Fruit fly (Drosophila melanogaster): ENCODE measurements around the gene Sfp36F.
A peak's percentile ranks its signal among the peaks of the same experiment; 100 is the strongest.

Sfp36F gene

DNA sequence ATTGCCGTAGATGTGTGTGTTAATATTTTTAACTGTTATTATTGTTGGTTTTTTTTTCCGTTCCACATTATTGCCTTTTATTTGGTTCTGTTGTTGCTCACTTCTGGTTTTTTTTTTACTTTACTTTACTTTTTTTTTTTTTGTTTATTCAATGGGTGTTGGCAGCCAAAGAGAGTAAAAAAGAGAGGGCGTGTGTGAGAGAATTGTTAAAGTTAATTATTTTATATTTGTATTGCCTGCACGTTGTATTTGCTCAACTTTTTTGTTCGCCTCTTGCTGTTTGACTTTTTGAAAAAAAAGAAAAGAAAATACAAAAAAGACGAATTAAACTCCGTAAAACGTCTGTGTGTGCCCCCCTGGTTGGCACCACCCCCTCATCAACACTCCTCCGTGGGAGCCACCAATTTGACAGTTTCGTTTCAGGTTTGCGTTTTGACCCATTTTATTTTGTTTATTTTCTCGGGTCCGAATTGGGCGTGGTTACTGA, 35.3 kb downstream of the Sfp36F start:
- TF ChIP-seq sqz (GFP tag; optimal IDR thresholded peaks at IDR 0.05) (peak; percentile 90), lmd (GFP tag; IDR thresholded peaks at IDR 0.05) (no peak), Oaz (GFP tag; IDR thresholded peaks at IDR 0.05) (no peak), CG18011 (GFP tag; optimal IDR thresholded peaks at IDR 0.05) (no peak), CG2199 (GFP tag; IDR thresholded peaks at IDR 0.05) (0 out of 3 replicates have a peak, but pooled peaks have one; percentile 56), wdn (GFP tag; IDR thresholded peaks at IDR 0.05) (0 out of 2 replicates have a peak, but pooled peaks have one; percentile 19), Trl (optimal IDR thresholded peaks at IDR 0.05) (peak; percentile 19 to 60), Trl (GFP tag; optimal IDR thresholded peaks at IDR 0.05) (no peak), Atf-2 (GFP tag; optimal IDR thresholded peaks at IDR 0.05) (no peak), pfk (GFP tag; optimal IDR thresholded peaks at IDR 0.05) (no peak), ATbp (GFP tag; optimal IDR thresholded peaks at IDR 0.05) (peak; percentile 54), lov (optimal IDR thresholded peaks at IDR 0.05) (no peak), lov (GFP tag; IDR thresholded peaks at IDR 0.05) (0 out of 3 replicates have a peak, but pooled peaks have one; percentile 8), fru (optimal IDR thresholded peaks at IDR 0.05) (no peak), Bteb2 (GFP tag; optimal IDR thresholded peaks at IDR 0.05) (no peak), klu (GFP tag; IDR thresholded peaks at IDR 0.05) (peak; percentile 8; the same call in 1 of the 2 replicates), CG3995 (GFP tag; optimal IDR thresholded peaks at IDR 0.05) (peak; percentile 5), CG9727 (GFP tag; optimal IDR thresholded peaks at IDR 0.05) (no peak), ham (GFP tag; IDR thresholded peaks at IDR 0.05) (no peak), CG3281 (GFP tag; optimal IDR thresholded peaks at IDR 0.05) (peak; percentile 9), CHES-1-like (GFP tag; optimal IDR thresholded peaks at IDR 0.05) (no peak), Six4 (GFP tag; optimal IDR thresholded peaks at IDR 0.05) (no peak), corto (GFP tag; optimal IDR thresholded peaks at IDR 0.05) (peak; percentile 28), her (GFP tag; optimal IDR thresholded peaks at IDR 0.05) (no peak), lab (GFP tag; optimal IDR thresholded peaks at IDR 0.05) (peak; percentile 49), amos (GFP tag; IDR thresholded peaks at IDR 0.05; ENCODE audit: partially characterized antibody) (no peak), az2 (GFP tag; optimal IDR thresholded peaks at IDR 0.05) (no peak), CG2712 (tag; optimal IDR thresholded peaks at IDR 0.05) (no peak), Hr39 (optimal IDR thresholded peaks at IDR 0.05) (no peak), Tbp (GFP tag; optimal IDR thresholded peaks at IDR 0.05) (no peak), zfh2 (GFP tag; optimal IDR thresholded peaks at IDR 0.05) (no peak), Asciz (GFP tag; optimal IDR thresholded peaks at IDR 0.05) (peak; percentile 59), Blimp-1 (GFP tag; optimal IDR thresholded peaks at IDR 0.05) (peak; percentile 34), CG12299 (tag; optimal IDR thresholded peaks at IDR 0.05) (no peak), Ada2b (GFP tag; IDR thresholded peaks at IDR 0.05) (no peak), bsh (GFP tag; optimal IDR thresholded peaks at IDR 0.05) (peak in 1 of 2 experiments; percentile 37), CG17359 (tag; optimal IDR thresholded peaks at IDR 0.05) (peak; percentile 34), ci (GFP tag; IDR thresholded peaks at IDR 0.05) (0 out of 3 replicates have a peak, but pooled peaks have one; percentile 22), Vsx1 (GFP tag; optimal IDR thresholded peaks at IDR 0.05) (peak; percentile 44), kni (GFP tag; optimal IDR thresholded peaks at IDR 0.05) (peak; percentile 85), lbe (GFP tag; optimal IDR thresholded peaks at IDR 0.05) (peak; percentile 53), CG2678 (tag; optimal IDR thresholded peaks at IDR 0.05) (peak; percentile 30), CG10431 (GFP tag; optimal IDR thresholded peaks at IDR 0.05) (peak; percentile 35), CG9215 (GFP tag; IDR thresholded peaks at IDR 0.05) (no peak), Nf-YC (tag; optimal IDR thresholded peaks at IDR 0.05) (no peak), Dip2 (GFP tag; IDR thresholded peaks at IDR 0.05) (no peak), Pdp1 (GFP tag; optimal IDR thresholded peaks at IDR 0.05) (no peak), disco-r (GFP tag; optimal IDR thresholded peaks at IDR 0.05) (no peak), chinmo (GFP tag; IDR thresholded peaks at IDR 0.05; ENCODE audit: partially characterized antibody) (no peak), eyg (GFP tag; optimal IDR thresholded peaks at IDR 0.05) (no peak), pho (GFP tag; optimal IDR thresholded peaks at IDR 0.05) (no peak), CG7786 (GFP tag; optimal IDR thresholded peaks at IDR 0.05) (no peak)
